Worm (Caenorhabditis elegans): ENCODE results near the gene rpi-2.

The rpi-2 gene

ce11 chrIV:1691651-1692050 is 19.4 kb upstream of the rpi-2 start:
- TF ChIP-seq ceh-82 (tag; optimal IDR thresholded peaks at IDR 0.05) (no peak), snpc-4 (tag; optimal IDR thresholded peaks at IDR 0.05) (no peak), C34F6.9 (tag; optimal IDR thresholded peaks at IDR 0.05) (no peak), nhr-237 (tag; optimal IDR thresholded peaks at IDR 0.05) (no peak), unc-62 (GFP tag; optimal IDR thresholded peaks at IDR 0.05) (no peak), nhr-129 (tag; optimal IDR thresholded peaks at IDR 0.05) (no peak), peb-1 (tag; optimal IDR thresholded peaks at IDR 0.05) (no peak), ztf-4 (tag; optimal IDR thresholded peaks at IDR 0.05) (no peak), crh-2 (tag; optimal IDR thresholded peaks at IDR 0.05) (no peak), zag-1 (tag; optimal IDR thresholded peaks at IDR 0.05) (no peak), nhr-77 (tag; optimal IDR thresholded peaks at IDR 0.05) (no peak), unc-39 (tag; optimal IDR thresholded peaks at IDR 0.05) (no peak), alr-1 (tag; optimal IDR thresholded peaks at IDR 0.05) (no peak), nhr-11 (tag; optimal IDR thresholded peaks at IDR 0.05) (no peak), nhr-12 (tag; optimal IDR thresholded peaks at IDR 0.05) (no peak), nhr-21 (tag; optimal IDR thresholded peaks at IDR 0.05) (no peak), egl-27 (tag; optimal IDR thresholded peaks at IDR 0.05) (no peak), lin-13 (GFP tag; optimal IDR thresholded peaks at IDR 0.05) (no peak)

- TF ChIP-seq lsy-2 (tag; optimal IDR thresholded peaks at IDR 0.05) (no peak), unc-55 (GFP tag; optimal IDR thresholded peaks at IDR 0.05) (no peak), aly-2 (tag; optimal IDR thresholded peaks at IDR 0.05) (no peak), mab-5 (tag; optimal IDR thresholded peaks at IDR 0.05) (no peak), peb-1 (tag; optimal IDR thresholded peaks at IDR 0.05) (no peak), blmp-1 (tag; optimal IDR thresholded peaks at IDR 0.05; ENCODE audit: insufficient read depth) (no peak), ceh-82 (tag; optimal IDR thresholded peaks at IDR 0.05) (no peak), ztf-11 (tag; optimal IDR thresholded peaks at IDR 0.05) (no peak), nhr-25 (tag; optimal IDR thresholded peaks at IDR 0.05) (no peak), nhr-21 (tag; optimal IDR thresholded peaks at IDR 0.05) (no peak), ama-1 (optimal IDR thresholded peaks at IDR 0.05) (no peak), alr-1 (tag; optimal IDR thresholded peaks at IDR 0.05) (no peak)
These were observed 11.5 kb upstream of the rpi-2 start, which contains the start of gene bus-2 for ce11 chrIV:1699599-1699998. Gene bus-2, plus strand, starts transcription at chrIV:1699899.

- TF ChIP-seq nhr-12 (tag; optimal IDR thresholded peaks at IDR 0.05) (no peak), nhr-10 (tag; optimal IDR thresholded peaks at IDR 0.05) (no peak), nhr-6 (tag; optimal IDR thresholded peaks at IDR 0.05) (no peak), nhr-237 (tag; optimal IDR thresholded peaks at IDR 0.05) (no peak), ceh-82 (tag; optimal IDR thresholded peaks at IDR 0.05) (no peak), mdl-1 (tag; optimal IDR thresholded peaks at IDR 0.05) (no peak)
These were observed 4.1 kb upstream of the rpi-2 start, which contains the start of gene K08D12.4 for ce11 chrIV:1706996-1707395. Gene K08D12.4, plus strand, starts transcription at chrIV:1707296.

ce11 chrIV:1707960-1708359 is 3.1 kb upstream of the rpi-2 start:
- TF ChIP-seq unc-39 (tag; optimal IDR thresholded peaks at IDR 0.05) (no peak), alr-1 (tag; optimal IDR thresholded peaks at IDR 0.05) (no peak), nhr-12 (tag; optimal IDR thresholded peaks at IDR 0.05) (no peak), ama-1 (optimal IDR thresholded peaks at IDR 0.05) (no peak), lin-11 (tag; optimal IDR thresholded peaks at IDR 0.05) (no peak), ztf-4 (tag; optimal IDR thresholded peaks at IDR 0.05) (no peak), nhr-129 (tag; optimal IDR thresholded peaks at IDR 0.05) (no peak), F13H6.1 (tag; optimal IDR thresholded peaks at IDR 0.05) (no peak), aly-2 (tag; optimal IDR thresholded peaks at IDR 0.05) (no peak), nhr-77 (tag; optimal IDR thresholded peaks at IDR 0.05) (no peak), crh-2 (tag; optimal IDR thresholded peaks at IDR 0.05) (no peak), unc-55 (GFP tag; optimal IDR thresholded peaks at IDR 0.05) (no peak), elt-1 (tag; optimal IDR thresholded peaks at IDR 0.05) (no peak), R02D3.7 (tag; optimal IDR thresholded peaks at IDR 0.05) (no peak)

ce11 chrIV:1708426-1708826 is 2.6 kb upstream of the rpi-2 start:
- no peak for TF ChIP-seq nhr-12 (tag; optimal IDR thresholded peaks at IDR 0.05)
- no peak for TF ChIP-seq Y55F3AM.14 (GFP tag; optimal IDR thresholded peaks at IDR 0.05)
- TF ChIP-seq R02D3.7 (tag; optimal IDR thresholded peaks at IDR 0.05) = no peak
- no peak for TF ChIP-seq peb-1 (tag; optimal IDR thresholded peaks at IDR 0.05)
- no peak for TF ChIP-seq crh-2 (tag; optimal IDR thresholded peaks at IDR 0.05)
- TF ChIP-seq ztf-1 (GFP tag; conservative IDR thresholded peaks at IDR 0.05) = no peak
- TF ChIP-seq unc-39 (tag; optimal IDR thresholded peaks at IDR 0.05) = no peak
- TF ChIP-seq sma-9 (GFP tag; optimal IDR thresholded peaks at IDR 0.05) = no peak
- no peak for TF ChIP-seq sma-9 (tag; optimal IDR thresholded peaks at IDR 0.05)
